Fruit fly (Drosophila melanogaster): Measurements from ENCODE around the gene Rhau.

Gene Rhau

dm6 chr2L:20757808-20758187, at the start of gene Rhau, which contains the start of gene dia (continued):
- TF ChIP-seq ind (GFP tag; optimal IDR thresholded peaks at IDR 0.05) (peak; percentile 25), CG12391 (tag; optimal IDR thresholded peaks at IDR 0.05) (peak; percentile 63), CG1603 (tag; optimal IDR thresholded peaks at IDR 0.05) (peak; percentile 14), Poxn (GFP tag; IDR thresholded peaks at IDR 0.05) (no peak), nmo (GFP tag; optimal IDR thresholded peaks at IDR 0.05) (peak; percentile 71), psq (GFP tag; optimal IDR thresholded peaks at IDR 0.05) (no peak), Eip74EF (GFP tag; optimal IDR thresholded peaks at IDR 0.05) (no peak), lbe (GFP tag; optimal IDR thresholded peaks at IDR 0.05) (no peak), CG9797 (GFP tag; optimal IDR thresholded peaks at IDR 0.05) (peak; percentile 93), vfl (GFP tag; optimal IDR thresholded peaks at IDR 0.05) (no peak), Dll (GFP tag; IDR thresholded peaks at IDR 0.05; ENCODE audit: partially characterized antibody) (0 out of 4 replicates have a peak, but pooled peaks have one; percentile 19), CG34224 (GFP tag; IDR thresholded peaks at IDR 0.05; ENCODE audit: partially characterized antibody) (no peak), pb (GFP tag; optimal IDR thresholded peaks at IDR 0.05) (no peak), sim (GFP tag; IDR thresholded peaks at IDR 0.05) (no peak), maf-S (GFP tag; optimal IDR thresholded peaks at IDR 0.05) (no peak), D (optimal IDR thresholded peaks at IDR 0.05) (no peak), D (GFP tag; optimal IDR thresholded peaks at IDR 0.05) (no peak), CG15479 (GFP tag; optimal IDR thresholded peaks at IDR 0.05) (no peak), org-1 (GFP tag; optimal IDR thresholded peaks at IDR 0.05) (no peak), CG4360 (GFP tag; IDR thresholded peaks at IDR 0.05) (no peak), Sry-δ (GFP tag; optimal IDR thresholded peaks at IDR 0.05) (peak; percentile 42), Mes4 (GFP tag; optimal IDR thresholded peaks at IDR 0.05) (no peak), prd (optimal IDR thresholded peaks at IDR 0.05) (no peak), prd (GFP tag; IDR thresholded peaks at IDR 0.05) (peak; percentile 36; the same call in 1 of the 3 replicates), CTCF (GFP tag; optimal IDR thresholded peaks at IDR 0.05) (peak; percentile 17), CoRest (tag; optimal IDR thresholded peaks at IDR 0.05) (peak; percentile 61), pfk (GFP tag; optimal IDR thresholded peaks at IDR 0.05) (no peak), CG1832 (GFP tag; optimal IDR thresholded peaks at IDR 0.05) (no peak), danr (GFP tag; IDR thresholded peaks at IDR 0.05) (no peak), tin (GFP tag; optimal IDR thresholded peaks at IDR 0.05) (peak; percentile 25), CG8478 (optimal IDR thresholded peaks at IDR 0.05) (no peak), Chrac-16 (GFP tag; optimal IDR thresholded peaks at IDR 0.05) (no peak), row (GFP tag; IDR thresholded peaks at IDR 0.05) (peak; percentile 56), abd-A (tag; optimal IDR thresholded peaks at IDR 0.05) (no peak), fd96Cb (tag; optimal IDR thresholded peaks at IDR 0.05) (no peak), CG15696 (tag; optimal IDR thresholded peaks at IDR 0.05) (peak; percentile 28), ttk (GFP tag; IDR thresholded peaks at IDR 0.05) (no peak), sima (GFP tag; optimal IDR thresholded peaks at IDR 0.05) (no peak), usp (GFP tag; optimal IDR thresholded peaks at IDR 0.05) (no peak), CG5245 (GFP tag; optimal IDR thresholded peaks at IDR 0.05) (no peak), ab (GFP tag; optimal IDR thresholded peaks at IDR 0.05) (no peak), gfzf (GFP tag; optimal IDR thresholded peaks at IDR 0.05) (peak; percentile 93), CG17829 (tag; optimal IDR thresholded peaks at IDR 0.05) (peak; percentile 47), Hmr (GFP tag; optimal IDR thresholded peaks at IDR 0.05) (peak; percentile 70), onecut (GFP tag; IDR thresholded peaks at IDR 0.05) (no peak), CG6175 (GFP tag; IDR thresholded peaks at IDR 0.05) (no peak), NK7.1 (GFP tag; optimal IDR thresholded peaks at IDR 0.05) (no peak), Hmx (GFP tag; optimal IDR thresholded peaks at IDR 0.05) (no peak), D19A (tag; optimal IDR thresholded peaks at IDR 0.05) (peak; percentile 38), Gsc (GFP tag; IDR thresholded peaks at IDR 0.05) (no peak), CG10543 (GFP tag; optimal IDR thresholded peaks at IDR 0.05) (no peak), bigmax (GFP tag; optimal IDR thresholded peaks at IDR 0.05) (peak; percentile 65), Oli (tag; optimal IDR thresholded peaks at IDR 0.05) (no peak)

Data from whole organism, embryonic.